Fruit fly (Drosophila melanogaster) whole organism, wandering third instar larva: ENCODE results near the gene CG6356.
A peak's percentile ranks its signal among the peaks of the same experiment; 100 is the strongest.

Experiments used
- Abd-B ChIP-seq: fragments of >200 bp; optimal IDR thresholded peaks from 2 replicates; lab custom pipeline; 2017; ENCODE audit warnings: missing biosample characterization, missing genetic modification characterization
- CG32264 ChIP-seq: fragments of 200-800 bp; sonication (Bioruptor generic); optimal IDR thresholded peaks from 2 replicates; lab custom pipeline; 2016; ENCODE audit warnings: missing biosample characterization, missing genetic modification characterization
- CG9705 ChIP-seq: fragments of 200-800 bp; sonication (Bioruptor generic); optimal IDR thresholded peaks from 2 replicates; lab custom pipeline; 2018; ENCODE audit warnings: missing biosample characterization, mild to moderate bottlenecking, missing genetic modification characterization
- CrebA ChIP-seq: fragments of 200-800 bp; sonication (Bioruptor generic); optimal IDR thresholded peaks from 2 replicates; lab custom pipeline; 2016; ENCODE audit warnings: missing biosample characterization, mild to moderate bottlenecking, missing genetic modification characterization, borderline replicate concordance
- Dfd ChIP-seq: fragments of >200 bp; optimal IDR thresholded peaks from 2 replicates; lab custom pipeline; 2017; ENCODE audit warnings: missing biosample characterization, missing genetic modification characterization
- Dif ChIP-seq: fragments of 200-275, 200-300 bp; sonication (Bioruptor generic); optimal IDR thresholded peaks from 2 replicates; lab custom pipeline; 2018; ENCODE audit warnings: missing biosample characterization, missing genetic modification characterization; ENCODE audit not compliant: partially characterized antibody
- GATAd ChIP-seq: sonication (Bioruptor generic); optimal IDR thresholded peaks from 2 replicates; lab custom pipeline; 2016; ENCODE audit warnings: missing biosample characterization, missing genetic modification characterization
- HLH106 ChIP-seq: fragments of 200-800 bp; optimal IDR thresholded peaks from 3 replicates; lab custom pipeline; 2019; ENCODE audit warnings: missing biosample characterization, mild to moderate bottlenecking, missing genetic modification characterization, moderate library complexity
- Hnf4 ChIP-seq: fragments of 200-800 bp; sonication (Bioruptor generic); optimal IDR thresholded peaks from 2 replicates; lab custom pipeline; 2016; ENCODE audit warnings: missing biosample characterization, mild to moderate bottlenecking, missing genetic modification characterization
- Hr78 ChIP-seq: fragments of >200 bp; optimal IDR thresholded peaks from 2 replicates; lab custom pipeline; 2017; ENCODE audit warnings: missing biosample characterization, missing genetic modification characterization
- Hr83 ChIP-seq: fragments of 200-300 bp; sonication (Bioruptor generic); optimal IDR thresholded peaks from 2 replicates; lab custom pipeline; 2016; ENCODE audit warnings: missing biosample characterization, mild to moderate bottlenecking, missing genetic modification characterization, moderate library complexity; ENCODE audit not compliant: poor library complexity, severe bottlenecking
- Jra ChIP-seq: sonication (Bioruptor generic); optimal IDR thresholded peaks from 2 replicates; lab custom pipeline; 2016; ENCODE audit warnings: missing biosample characterization, missing genetic modification characterization
- Mio ChIP-seq: sonication (Bioruptor generic); optimal IDR thresholded peaks from 2 replicates; lab custom pipeline; 2016; ENCODE audit warnings: missing biosample characterization, missing genetic modification characterization
- Myc ChIP-seq: fragments of >200 bp; optimal IDR thresholded peaks from 2 replicates; lab custom pipeline; 2017
- N ChIP-seq: fragments of >200 bp; optimal IDR thresholded peaks from 2 replicates; lab custom pipeline; 2018; ENCODE audit warnings: missing biosample characterization, missing external identifiers, missing genetic modification characterization
- OdsH ChIP-seq: fragments of 200-800 bp; sonication (Bioruptor generic); optimal IDR thresholded peaks from 2 replicates; lab custom pipeline; 2016; ENCODE audit warnings: missing biosample characterization, mild to moderate bottlenecking, missing genetic modification characterization
- Rel ChIP-seq, 2 experiments: fragments of 200-800 bp; sonication (Bioruptor generic) in 1 of 2; optimal IDR thresholded peaks; 2 replicates in 1 of 2; 3 replicates in 1 of 2; lab custom pipeline; 2016 to 2019; ENCODE audit warnings: mild to moderate bottlenecking in 2 of 2, missing biosample characterization in 2 of 2, missing genetic modification characterization in 2 of 2, moderate library complexity in 1 of 2
- Sp1 ChIP-seq: fragments of 200-800 bp; sonication (Bioruptor generic); optimal IDR thresholded peaks from 3 replicates; lab custom pipeline; 2019; ENCODE audit warnings: missing biosample characterization, mild to moderate bottlenecking, missing genetic modification characterization, moderate library complexity
- Vsx2 ChIP-seq: fragments of 200-300, 225-300 bp; sonication (Bioruptor generic); optimal IDR thresholded peaks from 2 replicates; lab custom pipeline; 2018; ENCODE audit warnings: missing biosample characterization, missing genetic modification characterization; ENCODE audit not compliant: partially characterized antibody
- br ChIP-seq: fragments of 200-800 bp; sonication (Bioruptor generic); optimal IDR thresholded peaks from 2 replicates; lab custom pipeline; 2016; ENCODE audit warnings: missing biosample characterization, missing genetic modification characterization
- brk ChIP-seq: fragments of 200-800 bp; sonication (Bioruptor generic); optimal IDR thresholded peaks from 2 replicates; lab custom pipeline; 2016; ENCODE audit warnings: missing biosample characterization, mild to moderate bottlenecking, missing genetic modification characterization
- dl ChIP-seq, 2 experiments: fragments of 175-275, 200-275 bp in 1 of 2; fragments of 200-275 bp in 1 of 2; sonication (Bioruptor generic); optimal IDR thresholded peaks; lab custom pipeline; 2018; ENCODE audit warnings: mild to moderate bottlenecking in 2 of 2, missing biosample characterization in 2 of 2, missing genetic modification characterization in 2 of 2, moderate library complexity in 2 of 2; ENCODE audit not compliant: partially characterized antibody in 2 of 2, insufficient read depth in 1 of 2
- dmrt93B ChIP-seq: fragments of 200-800 bp; sonication (Bioruptor generic); optimal IDR thresholded peaks from 2 replicates; lab custom pipeline; 2018; ENCODE audit warnings: missing biosample characterization, mild to moderate bottlenecking, missing genetic modification characterization
- dsf ChIP-seq: sonication (Bioruptor generic); optimal IDR thresholded peaks from 2 replicates; lab custom pipeline; 2016; ENCODE audit warnings: missing biosample characterization, missing genetic modification characterization, borderline replicate concordance
- ey ChIP-seq: fragments of 200-800 bp; sonication (Bioruptor generic); optimal IDR thresholded peaks from 2 replicates; lab custom pipeline; 2016; ENCODE audit warnings: missing biosample characterization, missing genetic modification characterization
- foxo ChIP-seq, 2 experiments: fragments of 200-800 bp; sonication (Bioruptor generic); optimal IDR thresholded peaks; 2 replicates in 1 of 2; 3 replicates in 1 of 2; lab custom pipeline; 2016 to 2017; ENCODE audit warnings: missing biosample characterization in 2 of 2, missing genetic modification characterization in 2 of 2
- fru ChIP-seq: fragments of 200-800 bp; sonication (Bioruptor generic); optimal IDR thresholded peaks from 3 replicates; lab custom pipeline; 2016; ENCODE audit warnings: missing biosample characterization, mild to moderate bottlenecking, missing genetic modification characterization
- h ChIP-seq: fragments of 200-800 bp; sonication (Bioruptor generic); optimal IDR thresholded peaks from 3 replicates; lab custom pipeline; 2016; ENCODE audit warnings: missing biosample characterization, mild to moderate bottlenecking, missing genetic modification characterization
- jim ChIP-seq: fragments of 175-275, 200-325 bp; sonication (Bioruptor generic); optimal IDR thresholded peaks from 2 replicates; lab custom pipeline; 2016; ENCODE audit warnings: missing biosample characterization, mild to moderate bottlenecking, missing genetic modification characterization
- lola ChIP-seq: fragments of >200 bp; optimal IDR thresholded peaks from 2 replicates; lab custom pipeline; 2017; ENCODE audit warnings: missing biosample characterization, missing genetic modification characterization
- pan ChIP-seq: fragments of >200 bp; optimal IDR thresholded peaks from 2 replicates; lab custom pipeline; 2017
- psq ChIP-seq: fragments of 200-800 bp; sonication (Bioruptor generic); optimal IDR thresholded peaks from 3 replicates; lab custom pipeline; 2017; ENCODE audit warnings: missing biosample characterization, mild to moderate bottlenecking, missing genetic modification characterization, moderate library complexity
- rgr ChIP-seq: fragments of 200-800 bp; sonication (Bioruptor generic); optimal IDR thresholded peaks from 3 replicates; lab custom pipeline; 2016; ENCODE audit warnings: missing biosample characterization, mild to moderate bottlenecking, missing genetic modification characterization
- sage ChIP-seq: fragments of 200-800 bp; sonication (Bioruptor generic); optimal IDR thresholded peaks from 2 replicates; lab custom pipeline; 2016; ENCODE audit warnings: missing biosample characterization, mild to moderate bottlenecking, missing genetic modification characterization
- sv ChIP-seq: fragments of 200-800 bp; sonication (Bioruptor generic); optimal IDR thresholded peaks from 3 replicates; lab custom pipeline; 2016; ENCODE audit warnings: missing biosample characterization, missing genetic modification characterization
- tai ChIP-seq: sonication (Bioruptor generic); optimal IDR thresholded peaks from 2 replicates; lab custom pipeline; 2016; ENCODE audit warnings: missing biosample characterization, missing genetic modification characterization
- usp ChIP-seq: fragments of >200 bp; optimal IDR thresholded peaks from 2 replicates; lab custom pipeline; 2017; ENCODE audit warnings: missing biosample characterization, missing genetic modification characterization
- woc ChIP-seq: sonication (Bioruptor generic); optimal IDR thresholded peaks from 2 replicates; lab custom pipeline; 2016; ENCODE audit warnings: missing biosample characterization, mild to moderate bottlenecking, missing genetic modification characterization

The CG6356 gene

dm6 chr3R:24266786-24267579 is 16.8 kb upstream of the CG6356 start:
- TF ChIP-seq GATAd (GFP tag; lab: Kevin White, UChicago) (no peak), Vsx2 (GFP tag; lab: Kevin White, UChicago) (peak; percentile 91), CrebA (GFP tag; lab: Kevin White, UChicago) (no peak), Mio (GFP tag; lab: Kevin White, UChicago) (no peak), tai (no peak), sv (GFP tag; lab: Kevin White, UChicago) (no peak), dmrt93B (peak; percentile 77), HLH106 (tag; lab: Kevin White, UChicago) (peak; percentile 92), jim (GFP tag; lab: Kevin White, UChicago) (no peak), lola (GFP tag; lab: Kevin White, UChicago) (no peak), N (GFP tag; lab: Kevin White, UChicago) (no peak), h (GFP tag; lab: Kevin White, UChicago) (peak; percentile 85), Sp1 (GFP tag; lab: Kevin White, UChicago) (peak; percentile 92), CG9705 (GFP tag; lab: Kevin White, UChicago) (peak; percentile 82), brk (GFP tag; lab: Kevin White, UChicago) (peak; percentile 49), Dif (GFP tag; lab: Kevin White, UChicago) (peak; percentile 77), sage (GFP tag; lab: Kevin White, UChicago) (peak; percentile 43), rgr (GFP tag; lab: Kevin White, UChicago) (peak; percentile 74), Dfd (no peak), Hr83 (GFP tag; lab: Kevin White, UChicago) (peak; percentile 30), Hnf4 (peak; percentile 25), OdsH (GFP tag; lab: Kevin White, UChicago) (peak; percentile 87), Hr78 (GFP tag; lab: Kevin White, UChicago) (no peak), fru (GFP tag; lab: Kevin White, UChicago) (peak; percentile 83), usp (GFP tag; lab: Kevin White, UChicago) (no peak), dl (GFP tag; optimal IDR thresholded peaks at IDR 0.05; lab: Kevin White, UChicago; ENCODE audit: insufficient read depth in 1 of 2, partially characterized antibody in 2 of 2) (peak in 1 of 2 experiments; percentile 45), dsf (no peak), CG32264 (GFP tag; lab: Kevin White, UChicago) (no peak), Jra (peak; percentile 47), ey (peak; percentile 68), pan (lab: Kevin White, UChicago) (no peak), Rel (GFP tag; optimal IDR thresholded peaks at IDR 0.05; lab: Kevin White, UChicago) (peak; percentile 24), Rel (tag; optimal IDR thresholded peaks at IDR 0.05; lab: Kevin White, UChicago) (peak; percentile 63), Myc (lab: Kevin White, UChicago) (no peak), br (peak; percentile 80), psq (peak; percentile 82), Abd-B (GFP tag; lab: Kevin White, UChicago) (no peak), woc (peak; percentile 81), foxo (GFP tag; optimal IDR thresholded peaks at IDR 0.05; lab: Kevin White, UChicago) (peak in 1 of 2 experiments; percentile 88)

- TF ChIP-seq dl (GFP tag; optimal IDR thresholded peaks at IDR 0.05; lab: Kevin White, UChicago; ENCODE audit: insufficient read depth in 1 of 2, partially characterized antibody in 2 of 2) (no peak), HLH106 (tag; lab: Kevin White, UChicago) (no peak), dsf (no peak), br (no peak), sage (GFP tag; lab: Kevin White, UChicago) (no peak), rgr (GFP tag; lab: Kevin White, UChicago) (no peak), brk (GFP tag; lab: Kevin White, UChicago) (no peak), jim (GFP tag; lab: Kevin White, UChicago) (no peak), Hr78 (GFP tag; lab: Kevin White, UChicago) (no peak), CrebA (GFP tag; lab: Kevin White, UChicago) (no peak), Rel (GFP tag; optimal IDR thresholded peaks at IDR 0.05; lab: Kevin White, UChicago) (no peak), Rel (tag; optimal IDR thresholded peaks at IDR 0.05; lab: Kevin White, UChicago) (no peak), Abd-B (GFP tag; lab: Kevin White, UChicago) (no peak)
These were observed 16.1 kb upstream of the CG6356 start for dm6 chr3R:24267580-24268202.
